Fruit fly (Drosophila melanogaster) whole organism, embryonic: Measurements from ENCODE around the gene Papss.

Experiments
- Aef1 ChIP-seq: fragments of 200-800 bp; sonication (Bioruptor generic); IDR thresholded peaks from 3 replicates; pipeline ENCODE4 v1.3.6; 2022; ENCODE audit warnings: missing biosample characterization, missing genetic modification characterization
- CG10267 ChIP-seq: fragments of 200-800 bp; sonication (Bioruptor generic); optimal IDR thresholded peaks from 2 replicates; lab custom pipeline; 2018; ENCODE audit warnings: missing biosample characterization, mild to moderate bottlenecking, missing genetic modification characterization, moderate library complexity
- CG10543 ChIP-seq: fragments of 200-800 bp; sonication (Bioruptor generic); optimal IDR thresholded peaks from 3 replicates; lab custom pipeline; 2017; ENCODE audit warnings: missing biosample characterization, mild to moderate bottlenecking, missing genetic modification characterization, moderate library complexity
- CG10979 ChIP-seq: fragments of 200-800 bp; sonication (Bioruptor generic); optimal IDR thresholded peaks from 2 replicates; lab custom pipeline; 2018; ENCODE audit warnings: missing biosample characterization, mild to moderate bottlenecking, missing genetic modification characterization, moderate library complexity
- CG11085 ChIP-seq: fragments of 200-800 bp; sonication (Bioruptor generic); IDR thresholded peaks from 2 replicates; pipeline ENCODE4 v1.3.6; 2022; ENCODE audit warnings: missing biosample characterization, missing genetic modification characterization
- CG11695 ChIP-seq: fragments of 200-800 bp; sonication (Bioruptor generic); IDR thresholded peaks from 3 replicates; pipeline ENCODE4 v1.3.6; 2022; ENCODE audit warnings: missing biosample characterization, missing genetic modification characterization
- CG12155 ChIP-seq: fragments of 200-800 bp; sonication (Bioruptor generic); optimal IDR thresholded peaks from 3 replicates; lab custom pipeline; 2016; ENCODE audit warnings: missing biosample characterization, missing genetic modification characterization
- CG14441 ChIP-seq: fragments of 200-800 bp; sonication (Bioruptor generic); IDR thresholded peaks from 2 replicates; pipeline ENCODE4 v1.3.6; 2022; ENCODE audit warnings: missing biosample characterization, missing genetic modification characterization
- CG14710 ChIP-seq: fragments of 200-800 bp; sonication (Bioruptor generic); optimal IDR thresholded peaks from 3 replicates; lab custom pipeline; 2019; ENCODE audit warnings: missing biosample characterization, mild to moderate bottlenecking, missing genetic modification characterization, moderate library complexity
- CG15073 ChIP-seq: fragments of 200-800 bp; sonication (Bioruptor generic); optimal IDR thresholded peaks from 2 replicates; lab custom pipeline; 2016; ENCODE audit warnings: missing biosample characterization, missing genetic modification characterization
- CG18011 ChIP-seq: fragments of 200-800 bp; sonication (Bioruptor generic); optimal IDR thresholded peaks from 2 replicates; lab custom pipeline; 2017; ENCODE audit warnings: missing biosample characterization, missing genetic modification characterization, mild to moderate bottlenecking, moderate library complexity, missing genotype
- CG1832 ChIP-seq: fragments of 200-800 bp; sonication (Bioruptor generic); optimal IDR thresholded peaks from 2 replicates; lab custom pipeline; 2017; ENCODE audit warnings: missing biosample characterization, mild to moderate bottlenecking, missing genetic modification characterization, inconsistent platforms
- CG18476 ChIP-seq: fragments of 200-800 bp; sonication (Bioruptor generic); optimal IDR thresholded peaks from 2 replicates; lab custom pipeline; 2016; ENCODE audit warnings: missing biosample characterization, mild to moderate bottlenecking, missing genetic modification characterization
- CG18619 ChIP-seq: fragments of 200-800 bp; sonication (Bioruptor generic); optimal IDR thresholded peaks from 3 replicates; lab custom pipeline; 2017; ENCODE audit warnings: missing biosample characterization, mild to moderate bottlenecking, missing genetic modification characterization
- CG2129 ChIP-seq: fragments of 200-800 bp; sonication (Bioruptor generic); IDR thresholded peaks from 2 replicates; pipeline ENCODE4 v1.3.6; 2022; ENCODE audit warnings: missing biosample characterization, missing genetic modification characterization; ENCODE audit not compliant: partially characterized antibody
- CG3847 ChIP-seq: fragments of 200-800 bp; sonication (Bioruptor generic); IDR thresholded peaks from 2 replicates; pipeline ENCODE4 v1.3.6; 2022; ENCODE audit warnings: missing biosample characterization, missing genetic modification characterization
- CG4404 ChIP-seq: fragments of 200-800 bp; sonication (Bioruptor generic); IDR thresholded peaks from 2 replicates; pipeline ENCODE4 v1.3.6; 2022; ENCODE audit warnings: missing biosample characterization, missing genetic modification characterization
- CG6683 ChIP-seq: fragments of 200-800 bp; sonication (Bioruptor generic); optimal IDR thresholded peaks from 2 replicates; lab custom pipeline; 2017; ENCODE audit warnings: missing biosample characterization, mild to moderate bottlenecking, missing genetic modification characterization, missing genetic modification reagents
- CG6689 ChIP-seq: fragments of 200-800 bp; sonication (Bioruptor generic); IDR thresholded peaks from 2 replicates; pipeline ENCODE4 v1.3.6; 2022; ENCODE audit warnings: missing biosample characterization, missing genetic modification characterization
- CG8290 ChIP-seq, 3 experiments: fragments of 200-800 bp; sonication (Bioruptor generic); optimal IDR thresholded peaks; 2 replicates each; lab custom pipeline; 2016 to 2019; ENCODE audit warnings: missing biosample characterization in 3 of 3, missing genetic modification characterization in 3 of 3, mild to moderate bottlenecking in 2 of 3, moderate library complexity in 1 of 3
- CG9609 ChIP-seq: fragments of 200-800 bp; sonication (Bioruptor generic); optimal IDR thresholded peaks from 3 replicates; lab custom pipeline; 2016; ENCODE audit warnings: missing biosample characterization, missing genetic modification characterization
- Dbx ChIP-seq: fragments of 200-800 bp; sonication (Bioruptor generic); IDR thresholded peaks from 3 replicates; pipeline ENCODE4 v1.3.6; 2022; ENCODE audit warnings: missing biosample characterization, missing genetic modification characterization
- Dp ChIP-seq: fragments of 200-800 bp; sonication (Bioruptor generic); optimal IDR thresholded peaks from 2 replicates; lab custom pipeline; 2018; ENCODE audit warnings: missing biosample characterization, mild to moderate bottlenecking, missing genetic modification characterization, moderate library complexity
- Fer2 ChIP-seq: fragments of 200-800 bp; sonication (Bioruptor generic); optimal IDR thresholded peaks from 2 replicates; lab custom pipeline; 2018; ENCODE audit warnings: missing biosample characterization, mild to moderate bottlenecking, missing genetic modification characterization, moderate library complexity
- Gsc ChIP-seq: fragments of 200-800 bp; sonication (Bioruptor generic); IDR thresholded peaks from 2 replicates; pipeline ENCODE4 v1.3.6; 2022; ENCODE audit warnings: missing biosample characterization, missing genetic modification characterization
- Hand ChIP-seq: fragments of 200-800 bp; sonication (Bioruptor generic); optimal IDR thresholded peaks from 2 replicates; lab custom pipeline; 2017; ENCODE audit warnings: mild to moderate bottlenecking, missing biosample characterization, missing genetic modification reagents, missing genetic modification characterization
- Jarid2 ChIP-seq: fragments of 200-800 bp; sonication (Bioruptor generic); optimal IDR thresholded peaks from 3 replicates; lab custom pipeline; 2017; ENCODE audit warnings: mild to moderate bottlenecking, missing biosample characterization, missing genetic modification reagents, missing genetic modification characterization
- MTF-1 ChIP-seq: fragments of 200-800 bp; sonication (Bioruptor generic); optimal IDR thresholded peaks from 2 replicates; lab custom pipeline; 2018; ENCODE audit warnings: missing biosample characterization, mild to moderate bottlenecking, missing genetic modification characterization, borderline replicate concordance
- Oaz ChIP-seq: fragments of 200-800 bp; sonication (Bioruptor generic); IDR thresholded peaks from 2 replicates; pipeline ENCODE4 v1.3.6; 2022; ENCODE audit warnings: missing biosample characterization, missing genetic modification characterization
- Scr ChIP-seq: fragments of 200-800 bp; sonication (Bioruptor generic); IDR thresholded peaks from 2 replicates; pipeline ENCODE4 v1.3.6; 2022; ENCODE audit warnings: missing biosample characterization, missing genetic modification characterization; ENCODE audit not compliant: partially characterized antibody
- Sry-δ ChIP-seq: fragments of 200-800 bp; sonication (Bioruptor generic); optimal IDR thresholded peaks from 2 replicates; lab custom pipeline; 2016; ENCODE audit warnings: missing biosample characterization, missing genetic modification characterization
- br ChIP-seq: fragments of >200 bp; optimal IDR thresholded peaks from 2 replicates; lab custom pipeline; 2017
- cad ChIP-seq: fragments of >200 bp; optimal IDR thresholded peaks from 2 replicates; lab custom pipeline; 2017; ENCODE audit warnings: missing biosample characterization, missing genetic modification characterization
- crol ChIP-seq: fragments of 200-800 bp; sonication (Bioruptor generic); IDR thresholded peaks from 2 replicates; pipeline ENCODE4 v1.3.6; 2022; ENCODE audit warnings: missing biosample characterization, missing genetic modification characterization
- cwo ChIP-seq: fragments of 200-800 bp; sonication (Bioruptor generic); optimal IDR thresholded peaks from 3 replicates; lab custom pipeline; 2017; ENCODE audit warnings: missing biosample characterization, missing genetic modification characterization, mild to moderate bottlenecking, moderate library complexity, missing genetic modification reagents
- danr ChIP-seq: fragments of 200-800 bp; sonication (Bioruptor generic); IDR thresholded peaks from 2 replicates; pipeline ENCODE4 v1.3.6; 2022; ENCODE audit warnings: missing biosample characterization, missing genetic modification characterization
- ftz-f1 ChIP-seq: fragments of 200-800 bp; sonication (Bioruptor generic); optimal IDR thresholded peaks from 2 replicates; lab custom pipeline; 2016; ENCODE audit warnings: missing biosample characterization, missing genetic modification characterization
- gem ChIP-seq: fragments of 200-800 bp; sonication (Bioruptor generic); optimal IDR thresholded peaks from 2 replicates; lab custom pipeline; 2019; ENCODE audit warnings: missing biosample characterization, mild to moderate bottlenecking, missing genetic modification characterization, moderate library complexity
- jing ChIP-seq: fragments of 200-800 bp; sonication (Bioruptor generic); optimal IDR thresholded peaks from 2 replicates; lab custom pipeline; 2018; ENCODE audit warnings: missing biosample characterization, mild to moderate bottlenecking, missing genetic modification characterization
- lab ChIP-seq: fragments of 200-800 bp; sonication (Bioruptor generic); optimal IDR thresholded peaks from 3 replicates; lab custom pipeline; 2017; ENCODE audit warnings: missing biosample characterization, missing genetic modification characterization, mild to moderate bottlenecking, moderate library complexity, missing genetic modification reagents
- mam ChIP-seq: fragments of 200-800 bp; sonication (Bioruptor generic); optimal IDR thresholded peaks from 3 replicates; lab custom pipeline; 2016; ENCODE audit warnings: missing biosample characterization, missing genetic modification characterization
- nerfin-1 ChIP-seq: fragments of 200-800 bp; sonication (Bioruptor generic); optimal IDR thresholded peaks from 3 replicates; lab custom pipeline; 2019; ENCODE audit warnings: missing biosample characterization, mild to moderate bottlenecking, missing genetic modification characterization, moderate library complexity
- nom ChIP-seq: fragments of 200-800 bp; sonication (Bioruptor generic); optimal IDR thresholded peaks from 2 replicates; lab custom pipeline; 2017; ENCODE audit warnings: missing biosample characterization, missing genetic modification characterization, mild to moderate bottlenecking, moderate library complexity, missing genetic modification reagents
- phol ChIP-seq: fragments of 200-800 bp; sonication (Bioruptor generic); optimal IDR thresholded peaks from 3 replicates; lab custom pipeline; 2018; ENCODE audit warnings: missing biosample characterization, mild to moderate bottlenecking, missing genetic modification characterization, moderate library complexity
- row ChIP-seq: fragments of 200-800 bp; sonication (Bioruptor generic); IDR thresholded peaks from 3 replicates; pipeline ENCODE4 v1.3.6; 2022; ENCODE audit warnings: missing biosample characterization, missing genetic modification characterization
- salm ChIP-seq: fragments of 200-800 bp; sonication (Bioruptor generic); optimal IDR thresholded peaks from 2 replicates; lab custom pipeline; 2018; ENCODE audit warnings: missing biosample characterization, mild to moderate bottlenecking, missing genetic modification characterization
- sob ChIP-seq: fragments of 200-800 bp; sonication (Bioruptor generic); IDR thresholded peaks from 2 replicates; pipeline ENCODE4 v1.3.6; 2022; ENCODE audit warnings: missing biosample characterization, missing genetic modification characterization
- tap ChIP-seq: fragments of 200-800 bp; optimal IDR thresholded peaks from 3 replicates; lab custom pipeline; 2019; ENCODE audit warnings: missing biosample characterization, mild to moderate bottlenecking, missing genetic modification characterization, moderate library complexity

Papss gene

dm6 chr3L:19870843-19871666 lies 26.0 kb downstream of the Papss start, which contains the start of the genes Rab8 and Usp32 (continued):
- TF ChIP-seq CG18011 (GFP tag; lab: Kevin White, UChicago) = peak; percentile 73
- TF ChIP-seq CG6689 (GFP tag; lab: Robert Waterston, UW) = 0 out of 2 replicates have a peak, but pooled peaks have one; percentile 6
- TF ChIP-seq CG8290 (GFP tag; optimal IDR thresholded peaks at IDR 0.05; lab: Kevin White, UChicago) = peak; percentile 21
- no peak for TF ChIP-seq CG8290 (tag; optimal IDR thresholded peaks at IDR 0.05; lab: Kevin White, UChicago)
- TF ChIP-seq CG11085 (GFP tag; lab: Robert Waterston, UW) = peak; percentile 44; the same call in 1 of the 2 replicates
- TF ChIP-seq CG1832 (GFP tag; lab: Kevin White, UChicago) = no peak
- TF ChIP-seq Dbx = peak; percentile 82
- TF ChIP-seq lab (GFP tag; lab: Kevin White, UChicago) = peak; percentile 84
- no peak for TF ChIP-seq CG11695
- TF ChIP-seq sob (GFP tag; lab: Robert Waterston, UW) = peak; percentile 87
- peak; percentile 74 for TF ChIP-seq nerfin-1 (tag; lab: Kevin White, UChicago)
- TF ChIP-seq phol (tag; lab: Kevin White, UChicago) = peak; percentile 95
- peak; percentile 88 for TF ChIP-seq CG3847 (GFP tag; lab: Robert Waterston, UW)
- TF ChIP-seq row (GFP tag; lab: Robert Waterston, UW) = 0 out of 3 replicates have a peak, but pooled peaks have one; percentile 34
- peak; percentile 79 for TF ChIP-seq Sry-δ (GFP tag; lab: Kevin White, UChicago)
- peak; percentile 73 for TF ChIP-seq mam (GFP tag; lab: Kevin White, UChicago)
- TF ChIP-seq MTF-1 (GFP tag; lab: Kevin White, UChicago) = peak; percentile 44
- TF ChIP-seq crol (GFP tag; lab: Robert Waterston, UW) = no peak
- peak; percentile 43 for TF ChIP-seq Dp (GFP tag; lab: Kevin White, UChicago)
- TF ChIP-seq CG12155 (GFP tag; lab: Kevin White, UChicago) = peak; percentile 65
- TF ChIP-seq ftz-f1 (GFP tag; lab: Kevin White, UChicago) = peak; percentile 52
- TF ChIP-seq CG6683 (GFP tag; lab: Kevin White, UChicago) = peak; percentile 22
- no peak for TF ChIP-seq jing (GFP tag; lab: Kevin White, UChicago)
- TF ChIP-seq danr (GFP tag; lab: Robert Waterston, UW) = 0 out of 2 replicates have a peak, but pooled peaks have one; percentile 6
- peak; percentile 69 for TF ChIP-seq CG2129 (GFP tag; lab: Robert Waterston, UW)
- TF ChIP-seq nom (GFP tag; lab: Kevin White, UChicago) = peak; percentile 46
- no peak for TF ChIP-seq br (lab: Kevin White, UChicago)
- no peak for TF ChIP-seq Fer2
- TF ChIP-seq CG14441 (GFP tag; lab: Robert Waterston, UW) = 0 out of 2 replicates have a peak, but pooled peaks have one; percentile 24
- peak; percentile 40 for TF ChIP-seq CG10979 (tag; lab: Kevin White, UChicago)
- no peak for TF ChIP-seq tap
- TF ChIP-seq Aef1 (GFP tag; lab: Robert Waterston, UW) = no peak
- no peak for TF ChIP-seq Jarid2 (GFP tag; lab: Kevin White, UChicago)
- TF ChIP-seq CG4404 = no peak
- TF ChIP-seq Hand = peak; percentile 27
- TF ChIP-seq CG14710 (tag; lab: Kevin White, UChicago) = peak; percentile 65
- TF ChIP-seq Gsc (GFP tag; lab: Robert Waterston, UW) = no peak
- TF ChIP-seq CG15073 (GFP tag; lab: Kevin White, UChicago) = no peak
- no peak for TF ChIP-seq cad
- TF ChIP-seq CG9609 = peak; percentile 64
- TF ChIP-seq CG18619 (GFP tag; lab: Kevin White, UChicago) = peak; percentile 58
- TF ChIP-seq gem = no peak
- TF ChIP-seq cwo (GFP tag; lab: Kevin White, UChicago) = no peak
- TF ChIP-seq Oaz (GFP tag; lab: Robert Waterston, UW) = no peak
- TF ChIP-seq CG10267 (tag; lab: Kevin White, UChicago) = peak; percentile 100
- peak; percentile 88 for TF ChIP-seq Scr (GFP tag; lab: Robert Waterston, UW)
- peak; percentile 76 for TF ChIP-seq CG10543
- peak; percentile 8 for TF ChIP-seq CG18476
- TF ChIP-seq salm (tag; lab: Kevin White, UChicago) = peak; percentile 19
